ENCODE assay signal across 5 worm cellular contexts in the genomic region with DNA sequence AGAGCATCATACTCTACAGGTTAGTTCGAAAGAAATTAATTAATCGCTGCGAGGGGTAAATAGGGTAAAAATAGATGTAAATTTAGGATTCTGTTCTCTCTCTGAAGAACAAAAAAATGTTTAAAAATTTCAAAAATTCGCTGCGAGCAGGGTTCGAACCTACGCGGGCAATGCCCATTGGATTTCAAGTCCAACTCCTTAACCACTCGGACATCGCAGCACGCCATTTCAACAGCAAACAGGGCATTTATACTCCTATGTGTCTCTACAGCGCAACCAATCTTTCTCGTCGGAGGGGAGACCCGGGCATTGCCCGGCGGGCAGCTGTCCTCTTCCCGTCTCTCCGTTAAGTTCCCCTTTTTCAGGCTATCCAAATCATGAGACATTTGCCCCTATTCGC.
TF ChIP-seq lines count a peak whose summit lies in the region.

No protein-coding gene starts in this region.

TF ChIP-seq in whole organism, L1 larva, 84 proteins besides CTCF, POLR2A, EP300 and RAD21 (continues in another document):
- TF ChIP-seq ceh-82 (tag; optimal IDR thresholded peaks at IDR 0.05; lab: Kevin White, UChicago) (peak in 1 of 3 experiments; percentile 48), nhr-47 (tag; optimal IDR thresholded peaks at IDR 0.05; lab: Kevin White, UChicago) (peak; percentile 61), F16B12.6 (tag; optimal IDR thresholded peaks at IDR 0.05; lab: Kevin White, UChicago) (no peak), lin-35 (GFP tag; optimal IDR thresholded peaks at IDR 0.05; lab: Kevin White, UChicago) (peak; percentile 20 to 66), sox-4 (tag; optimal IDR thresholded peaks at IDR 0.05; lab: Kevin White, UChicago) (no peak), ztf-11 (tag; optimal IDR thresholded peaks at IDR 0.05; lab: Kevin White, UChicago) (peak in 1 of 2 experiments; percentile 8), nhr-19 (GFP tag; conservative IDR thresholded peaks at IDR 0.05; lab: Robert Waterston, UW) (peak; percentile 54), efl-1 (optimal IDR thresholded peaks at IDR 0.05; lab: Kevin White, UChicago) (peak; percentile 35 to 51), efl-1 (GFP tag; optimal IDR thresholded peaks at IDR 0.05 in 1 of 2; lab: Kevin White, UChicago) (peak; percentile 41 to 93), fkh-10 (GFP tag; optimal IDR thresholded peaks at IDR 0.05; lab: Kevin White, UChicago) (no peak), mdl-1 (tag; optimal IDR thresholded peaks at IDR 0.05; lab: Kevin White, UChicago) (peak in 1 of 2 experiments; percentile 45), nhr-20 (tag; optimal IDR thresholded peaks at IDR 0.05; lab: Kevin White, UChicago) (peak; percentile 49), lir-3 (tag; optimal IDR thresholded peaks at IDR 0.05; lab: Kevin White, UChicago; ENCODE audit: poor library complexity) (peak; percentile 9), ces-1 (GFP tag; optimal IDR thresholded peaks at IDR 0.05; lab: Kevin White, UChicago) (no peak), lin-15B (tag; optimal IDR thresholded peaks at IDR 0.05; lab: Kevin White, UChicago) (no peak), sup-37 (GFP tag; optimal IDR thresholded peaks at IDR 0.05; lab: Kevin White, UChicago) (no peak), pqm-1 (tag; optimal IDR thresholded peaks at IDR 0.05; lab: Kevin White, UChicago) (no peak)

TF ChIP-seq in whole organism, L3 larva, 47 proteins besides CTCF, POLR2A, EP300 and RAD21 (continues in another document):
- TF ChIP-seq ceh-82 (tag; optimal IDR thresholded peaks at IDR 0.05; lab: Kevin White, UChicago) (peak; percentile 35), sea-2 (GFP tag; optimal IDR thresholded peaks at IDR 0.05; lab: Kevin White, UChicago) (no peak), ZK546.5 (tag; optimal IDR thresholded peaks at IDR 0.05; lab: Kevin White, UChicago) (no peak), nhr-12 (tag; optimal IDR thresholded peaks at IDR 0.05; lab: Kevin White, UChicago) (no peak), fkh-10 (GFP tag; optimal IDR thresholded peaks at IDR 0.05; lab: Kevin White, UChicago) (no peak), aly-2 (tag; optimal IDR thresholded peaks at IDR 0.05; lab: Kevin White, UChicago) (no peak), nhr-43 (tag; optimal IDR thresholded peaks at IDR 0.05; lab: Kevin White, UChicago; ENCODE audit: poor library complexity, severe bottlenecking) (peak; percentile 29), nhr-23 (tag; optimal IDR thresholded peaks at IDR 0.05; lab: Kevin White, UChicago) (no peak), elt-2 (tag; optimal IDR thresholded peaks at IDR 0.05; lab: Kevin White, UChicago) (peak; percentile 28), jun-1 (tag; optimal IDR thresholded peaks at IDR 0.05; lab: Kevin White, UChicago) (no peak), nhr-25 (tag; optimal IDR thresholded peaks at IDR 0.05; lab: Kevin White, UChicago) (no peak), nhr-237 (tag; optimal IDR thresholded peaks at IDR 0.05; lab: Kevin White, UChicago) (no peak), nhr-76 (tag; optimal IDR thresholded peaks at IDR 0.05; lab: Kevin White, UChicago) (no peak), ztf-4 (tag; optimal IDR thresholded peaks at IDR 0.05; lab: Kevin White, UChicago) (no peak), egl-5 (tag; optimal IDR thresholded peaks at IDR 0.05; lab: Kevin White, UChicago) (no peak), ceh-28 (tag; optimal IDR thresholded peaks at IDR 0.05; lab: Kevin White, UChicago) (no peak), ama-1 (optimal IDR thresholded peaks at IDR 0.05; lab: Kevin White, UChicago) (no peak), nhr-11 (tag; optimal IDR thresholded peaks at IDR 0.05; lab: Kevin White, UChicago) (no peak), ceh-16 (tag; optimal IDR thresholded peaks at IDR 0.05; lab: Kevin White, UChicago) (no peak)

TF ChIP-seq in whole organism, early embryonic, 17 proteins besides CTCF, POLR2A, EP300 and RAD21:
- peak; percentile 80 for TF ChIP-seq hmbx-1 (tag; optimal IDR thresholded peaks at IDR 0.05; lab: Kevin White, UChicago)
- peak; percentile 74 for TF ChIP-seq tra-4 (tag; optimal IDR thresholded peaks at IDR 0.05; lab: Kevin White, UChicago)
- peak; percentile 95 for TF ChIP-seq tbx-11 (GFP tag; IDR thresholded peaks at IDR 0.05; lab: Robert Waterston, UW)
- peak; percentile 98 for TF ChIP-seq sea-1 (GFP tag; conservative IDR thresholded peaks at IDR 0.05; lab: Robert Waterston, UW)
- peak; percentile 94 for TF ChIP-seq hmg-4 (GFP tag; optimal IDR thresholded peaks at IDR 0.05; lab: Kevin White, UChicago)
- TF ChIP-seq ceh-13 (GFP tag; optimal IDR thresholded peaks at IDR 0.05; lab: Kevin White, UChicago): peak; percentile 85
- TF ChIP-seq F13C5.2 (tag; optimal IDR thresholded peaks at IDR 0.05; lab: Kevin White, UChicago): peak; percentile 88
- peak; percentile 98 for TF ChIP-seq scrt-1 (GFP tag; IDR thresholded peaks at IDR 0.05; lab: Robert Waterston, UW)
- peak; percentile 93 for TF ChIP-seq ceh-36 (tag; optimal IDR thresholded peaks at IDR 0.05; lab: Kevin White, UChicago)
- peak; percentile 90 for TF ChIP-seq B0310.2 (tag; optimal IDR thresholded peaks at IDR 0.05; lab: Kevin White, UChicago)
- peak; percentile 88 for TF ChIP-seq hnd-1 (tag; optimal IDR thresholded peaks at IDR 0.05; lab: Kevin White, UChicago)
- peak; percentile 90 for TF ChIP-seq aly-1 (tag; optimal IDR thresholded peaks at IDR 0.05; lab: Kevin White, UChicago)
- peak; percentile 94 for TF ChIP-seq tbx-37 (GFP tag; conservative IDR thresholded peaks at IDR 0.05; lab: Robert Waterston, UW)
- TF ChIP-seq flt-1 (GFP tag; IDR thresholded peaks at IDR 0.05; lab: Robert Waterston, UW): peak; percentile 97
- peak; percentile 97 for TF ChIP-seq pes-1 (GFP tag; IDR thresholded peaks at IDR 0.05; lab: Robert Waterston, UW)
- TF ChIP-seq ets-7 (tag; optimal IDR thresholded peaks at IDR 0.05; lab: Kevin White, UChicago): peak; percentile 77
- no peak for TF ChIP-seq ama-1 (optimal IDR thresholded peaks at IDR 0.05; lab: Kevin White, UChicago)

TF ChIP-seq in whole organism, midembryonic, 9 proteins besides CTCF, POLR2A, EP300 and RAD21:
- TF ChIP-seq tab-1 (GFP tag; IDR thresholded peaks at IDR 0.05; lab: Robert Waterston, UW): peak; percentile 96
- peak; percentile 67 for TF ChIP-seq med-1 (GFP tag; optimal IDR thresholded peaks at IDR 0.05; lab: Kevin White, UChicago; ENCODE audit: insufficient read depth)
- peak; percentile 97 for TF ChIP-seq flt-1 (GFP tag; IDR thresholded peaks at IDR 0.05; lab: Robert Waterston, UW)
- peak; percentile 98 for TF ChIP-seq klf-2 (GFP tag; conservative IDR thresholded peaks at IDR 0.05; lab: Robert Waterston, UW)
- peak; percentile 58 for TF ChIP-seq cog-1 (tag; optimal IDR thresholded peaks at IDR 0.05; lab: Kevin White, UChicago)
- TF ChIP-seq T22C8.4 (GFP tag; IDR thresholded peaks at IDR 0.05; lab: Robert Waterston, UW): peak; percentile 93
- TF ChIP-seq ztf-29 (GFP tag; IDR thresholded peaks at IDR 0.05; lab: Robert Waterston, UW): peak; percentile 96
- peak; percentile 97 for TF ChIP-seq ztf-23 (GFP tag; IDR thresholded peaks at IDR 0.05; lab: Robert Waterston, UW)
- TF ChIP-seq ref-1 (GFP tag; conservative IDR thresholded peaks at IDR 0.05; lab: Robert Waterston, UW): peak; percentile 90

TF ChIP-seq in whole organism, young adult, 124 proteins besides CTCF, POLR2A, EP300 and RAD21 (continues in another document):
- TF ChIP-seq hlh-12 (tag; optimal IDR thresholded peaks at IDR 0.05; lab: Kevin White, UChicago) (peak; percentile 4), Y67H2A.10 (GFP tag; conservative IDR thresholded peaks at IDR 0.05; lab: Robert Waterston, UW) (no peak), egl-44 (GFP tag; IDR thresholded peaks at IDR 0.05; lab: Robert Waterston, UW) (no peak; the same call in 1 of the 2 replicates), B0035.1 (tag; optimal IDR thresholded peaks at IDR 0.05; lab: Kevin White, UChicago) (no peak), nhr-80 (tag; optimal IDR thresholded peaks at IDR 0.05; lab: Kevin White, UChicago) (no peak), repo-1 (tag; optimal IDR thresholded peaks at IDR 0.05; lab: Kevin White, UChicago) (peak; percentile 15), tbp1 (GFP tag; optimal IDR thresholded peaks at IDR 0.05; lab: Kevin White, UChicago) (peak; percentile 99), efl-1 (GFP tag; optimal IDR thresholded peaks at IDR 0.05; lab: Kevin White, UChicago) (no peak), mel-28 (tag; optimal IDR thresholded peaks at IDR 0.05; lab: Kevin White, UChicago; ENCODE audit: borderline replicate concordance) (peak; percentile 17), aptf-2 (GFP tag; conservative IDR thresholded peaks at IDR 0.05; lab: Robert Waterston, UW) (peak; percentile 64; the same call in 1 of the 2 replicates), nhr-27 (tag; optimal IDR thresholded peaks at IDR 0.05; lab: Kevin White, UChicago) (peak; percentile 17), lin-40 (tag; optimal IDR thresholded peaks at IDR 0.05; lab: Kevin White, UChicago) (peak; percentile 14), lin-26 (GFP tag; IDR thresholded peaks at IDR 0.05; lab: Robert Waterston, UW) (peak; percentile 97), nhr-120 (GFP tag; IDR thresholded peaks at IDR 0.05; lab: Robert Waterston, UW) (0 out of 2 replicates have a peak, but pooled peaks have one; percentile 61), ekl-4 (GFP tag; IDR thresholded peaks at IDR 0.05; lab: Robert Waterston, UW) (peak; percentile 68; the same call in 1 of the 2 replicates), ztf-25 (GFP tag; IDR thresholded peaks at IDR 0.05; lab: Robert Waterston, UW) (peak; percentile 85), F39B2.1 (GFP tag; IDR thresholded peaks at IDR 0.05; lab: Robert Waterston, UW) (no peak), somi-1 (GFP tag; optimal IDR thresholded peaks at IDR 0.05; lab: Kevin White, UChicago) (peak; percentile 65), Y56A3A.18 (GFP tag; IDR thresholded peaks at IDR 0.05; lab: Robert Waterston, UW) (peak; percentile 79), rec-8 (tag; optimal IDR thresholded peaks at IDR 0.05; lab: Kevin White, UChicago) (peak; percentile 75 to 84), nfya-2 (GFP tag; IDR thresholded peaks at IDR 0.05; lab: Robert Waterston, UW) (no peak), nfya-1 (tag; optimal IDR thresholded peaks at IDR 0.05; lab: Kevin White, UChicago; ENCODE audit: borderline replicate concordance, insufficient read depth) (no peak), hsf-1 (GFP tag; IDR thresholded peaks at IDR 0.05; lab: Robert Waterston, UW) (no peak; the same call in 1 of the 2 replicates), mes-4 (tag; optimal IDR thresholded peaks at IDR 0.05; lab: Kevin White, UChicago) (peak; percentile 35), madf-10 (tag; optimal IDR thresholded peaks at IDR 0.05; lab: Kevin White, UChicago) (peak; percentile 47), lin-35 (GFP tag; optimal IDR thresholded peaks at IDR 0.05; lab: Kevin White, UChicago) (no peak), ceh-40 (GFP tag; IDR thresholded peaks at IDR 0.05; lab: Robert Waterston, UW) (peak; percentile 78; the same call in 1 of the 2 replicates), tlf-1 (GFP tag; optimal IDR thresholded peaks at IDR 0.05; lab: Kevin White, UChicago) (no peak), nfyb-1 (GFP tag; IDR thresholded peaks at IDR 0.05; lab: Robert Waterston, UW) (peak; percentile 75), sea-2 (GFP tag; IDR thresholded peaks at IDR 0.05; lab: Robert Waterston, UW) (0 out of 2 replicates have a peak, but pooled peaks have one; percentile 45), chd-7 (tag; optimal IDR thresholded peaks at IDR 0.05; lab: Kevin White, UChicago) (peak; percentile 83)
